2 fruit fly cellular contexts compared by ENCODE assay signal in genomic region chrX:13302615-13303526, dm6.
TF ChIP-seq lines count a peak whose summit lies in the region.

No protein-coding gene starts in this region.

TF ChIP-seq in whole organism, embryonic, 481 proteins besides CTCF, POLR2A, EP300 and RAD21 (continued from another document):
- no peak for TF ChIP-seq pan (optimal IDR thresholded peaks at IDR 0.05; lab: Kevin White, UChicago)
- peak in 1 of 2 experiments; percentile 29 for TF ChIP-seq pan (GFP tag; optimal IDR thresholded peaks at IDR 0.05 in 1 of 2, IDR thresholded peaks at IDR 0.05 in 1 of 2)
- peak; percentile 89 for TF ChIP-seq nom (GFP tag; optimal IDR thresholded peaks at IDR 0.05; lab: Kevin White, UChicago)
- peak; percentile 32 for TF ChIP-seq exex (tag; optimal IDR thresholded peaks at IDR 0.05; lab: Kevin White, UChicago)
- peak; percentile 74; the same call in 2 of the 3 replicates for TF ChIP-seq sr (GFP tag; IDR thresholded peaks at IDR 0.05; lab: Robert Waterston, UW)
- TF ChIP-seq C15 (GFP tag; IDR thresholded peaks at IDR 0.05; lab: Robert Waterston, UW) = no peak
- no peak for TF ChIP-seq YL-1 (GFP tag; optimal IDR thresholded peaks at IDR 0.05; lab: Kevin White, UChicago)
- peak in 1 of 2 experiments; percentile 89 for TF ChIP-seq Hr78 (GFP tag; optimal IDR thresholded peaks at IDR 0.05; lab: Kevin White, UChicago)
- TF ChIP-seq ci (GFP tag; IDR thresholded peaks at IDR 0.05; lab: Robert Waterston, UW) = 0 out of 3 replicates have a peak, but pooled peaks have one; percentile 25
- TF ChIP-seq oc (tag; optimal IDR thresholded peaks at IDR 0.05; lab: Kevin White, UChicago) = peak; percentile 16
- no peak for TF ChIP-seq Hey (tag; optimal IDR thresholded peaks at IDR 0.05; lab: Kevin White, UChicago)
- TF ChIP-seq Abd-B (GFP tag; optimal IDR thresholded peaks at IDR 0.05; lab: Kevin White, UChicago) = peak; percentile 22
- TF ChIP-seq kni (GFP tag; optimal IDR thresholded peaks at IDR 0.05; lab: Kevin White, UChicago) = peak; percentile 38
- TF ChIP-seq bbx (GFP tag; IDR thresholded peaks at IDR 0.05; lab: Robert Waterston, UW; ENCODE audit: partially characterized antibody) = 0 out of 2 replicates have a peak, but pooled peaks have one; percentile 35
- no peak for TF ChIP-seq CG6689 (GFP tag; IDR thresholded peaks at IDR 0.05; lab: Robert Waterston, UW)
- TF ChIP-seq HmgZ (tag; optimal IDR thresholded peaks at IDR 0.05; lab: Kevin White, UChicago) = no peak
- peak; percentile 45 for TF ChIP-seq BtbVII (GFP tag; optimal IDR thresholded peaks at IDR 0.05; lab: Kevin White, UChicago)
- TF ChIP-seq Sin3A (optimal IDR thresholded peaks at IDR 0.05; lab: Kevin White, UChicago) = no peak
- no peak for TF ChIP-seq Dek (tag; optimal IDR thresholded peaks at IDR 0.05; lab: Kevin White, UChicago)
- TF ChIP-seq Oli (tag; optimal IDR thresholded peaks at IDR 0.05; lab: Kevin White, UChicago) = no peak
- no peak for TF ChIP-seq Gug (GFP tag; IDR thresholded peaks at IDR 0.05; lab: Robert Waterston, UW)
- no peak for TF ChIP-seq dmrt99B (tag; optimal IDR thresholded peaks at IDR 0.05; lab: Kevin White, UChicago)
- TF ChIP-seq tna (GFP tag; IDR thresholded peaks at IDR 0.05; lab: Robert Waterston, UW; ENCODE audit: partially characterized antibody) = no peak
- no peak for TF ChIP-seq trem (tag; optimal IDR thresholded peaks at IDR 0.05; lab: Kevin White, UChicago)
- TF ChIP-seq Drgx (GFP tag; IDR thresholded peaks at IDR 0.05; lab: Robert Waterston, UW) = peak; percentile 44; the same call in 1 of the 2 replicates
- peak; percentile 28; the same call in 1 of the 2 replicates for TF ChIP-seq ap (GFP tag; IDR thresholded peaks at IDR 0.05; lab: Robert Waterston, UW)
- peak; percentile 90 for TF ChIP-seq CG10543 (GFP tag; optimal IDR thresholded peaks at IDR 0.05; lab: Kevin White, UChicago)
- TF ChIP-seq maf-S (GFP tag; optimal IDR thresholded peaks at IDR 0.05; lab: Kevin White, UChicago) = no peak
- no peak for TF ChIP-seq CG14050 (GFP tag; IDR thresholded peaks at IDR 0.05; lab: Robert Waterston, UW)
- TF ChIP-seq sqz (GFP tag; optimal IDR thresholded peaks at IDR 0.05; lab: Kevin White, UChicago) = peak; percentile 75
- TF ChIP-seq shn (GFP tag; optimal IDR thresholded peaks at IDR 0.05; lab: Kevin White, UChicago) = peak; percentile 2
- no peak for TF ChIP-seq dm (GFP tag; optimal IDR thresholded peaks at IDR 0.05; lab: Kevin White, UChicago)
- TF ChIP-seq MBD-R2 (GFP tag; IDR thresholded peaks at IDR 0.05; lab: Robert Waterston, UW) = no peak
- TF ChIP-seq Ets65A (GFP tag; lab: Kevin White, UChicago) = no peak
- TF ChIP-seq kay (GFP tag; optimal IDR thresholded peaks at IDR 0.05; lab: Kevin White, UChicago) = peak; percentile 67
- TF ChIP-seq CG8359 (GFP tag; optimal IDR thresholded peaks at IDR 0.05; lab: Kevin White, UChicago; ENCODE audit: borderline replicate concordance) = no peak
- TF ChIP-seq CG6791 (GFP tag; IDR thresholded peaks at IDR 0.05; lab: Robert Waterston, UW; ENCODE audit: partially characterized antibody) = no peak
- peak in 1 of 2 experiments; percentile 73 for TF ChIP-seq Pdp1 (GFP tag; optimal IDR thresholded peaks at IDR 0.05; lab: Kevin White, UChicago)
- TF ChIP-seq CG17912 (GFP tag; optimal IDR thresholded peaks at IDR 0.05; lab: Kevin White, UChicago) = no peak
- TF ChIP-seq CG1647 (GFP tag; optimal IDR thresholded peaks at IDR 0.05; lab: Kevin White, UChicago) = no peak
- TF ChIP-seq otp (GFP tag; IDR thresholded peaks at IDR 0.05; lab: Robert Waterston, UW) = peak; percentile 14; the same call in 1 of the 3 replicates
- TF ChIP-seq CG4424 (GFP tag; optimal IDR thresholded peaks at IDR 0.05; lab: Kevin White, UChicago) = no peak
- TF ChIP-seq Xbp1 (GFP tag; optimal IDR thresholded peaks at IDR 0.05; lab: Kevin White, UChicago) = no peak
- peak; percentile 48; the same call in 1 of the 2 replicates for TF ChIP-seq vvl (GFP tag; IDR thresholded peaks at IDR 0.05; lab: Robert Waterston, UW)
- no peak for TF ChIP-seq ash1 (GFP tag; optimal IDR thresholded peaks at IDR 0.05; lab: Kevin White, UChicago)
- peak; percentile 29; the same call in 2 of the 3 replicates for TF ChIP-seq row (GFP tag; IDR thresholded peaks at IDR 0.05; lab: Robert Waterston, UW)
- peak; percentile 8 for TF ChIP-seq ATbp (GFP tag; optimal IDR thresholded peaks at IDR 0.05; lab: Kevin White, UChicago)
- TF ChIP-seq CG2678 (tag; optimal IDR thresholded peaks at IDR 0.05; lab: Kevin White, UChicago) = no peak
- peak; percentile 96 for TF ChIP-seq sd (tag; optimal IDR thresholded peaks at IDR 0.05; lab: Kevin White, UChicago)
- peak; percentile 96 for TF ChIP-seq chinmo (GFP tag; IDR thresholded peaks at IDR 0.05; lab: Robert Waterston, UW; ENCODE audit: partially characterized antibody)
- peak; percentile 69 for TF ChIP-seq CG10321 (GFP tag; IDR thresholded peaks at IDR 0.05; lab: Robert Waterston, UW)
- TF ChIP-seq abd-A (tag; optimal IDR thresholded peaks at IDR 0.05; lab: Kevin White, UChicago) = peak; percentile 63
- peak; percentile 23 for TF ChIP-seq CG4707 (GFP tag; optimal IDR thresholded peaks at IDR 0.05; lab: Kevin White, UChicago)
- no peak for TF ChIP-seq disco-r (GFP tag; optimal IDR thresholded peaks at IDR 0.05; lab: Kevin White, UChicago)

TF ChIP-seq in whole organism, prepupa, 60 proteins besides CTCF, POLR2A, EP300 and RAD21 (continued from another document):
- TF ChIP-seq OdsH (GFP tag; optimal IDR thresholded peaks at IDR 0.05; lab: Kevin White, UChicago) = peak; percentile 2
- TF ChIP-seq dac (GFP tag; optimal IDR thresholded peaks at IDR 0.05; lab: Kevin White, UChicago) = no peak
- no peak for TF ChIP-seq cyc (GFP tag; optimal IDR thresholded peaks at IDR 0.05; lab: Kevin White, UChicago)
- no peak for TF ChIP-seq CG11762 (GFP tag; optimal IDR thresholded peaks at IDR 0.05; lab: Kevin White, UChicago; ENCODE audit: insufficient read depth)
- TF ChIP-seq CG10631 (GFP tag; optimal IDR thresholded peaks at IDR 0.05; lab: Kevin White, UChicago) = no peak
- TF ChIP-seq net (GFP tag; optimal IDR thresholded peaks at IDR 0.05; lab: Kevin White, UChicago) = peak; percentile 44
- peak; percentile 10 for TF ChIP-seq CG8319 (GFP tag; optimal IDR thresholded peaks at IDR 0.05; lab: Kevin White, UChicago)
- TF ChIP-seq Hr39 (GFP tag; optimal IDR thresholded peaks at IDR 0.05; lab: Kevin White, UChicago) = no peak
- TF ChIP-seq Hr38 (GFP tag; optimal IDR thresholded peaks at IDR 0.05; lab: Kevin White, UChicago) = no peak
- TF ChIP-seq Eip75B (GFP tag; optimal IDR thresholded peaks at IDR 0.05; lab: Kevin White, UChicago) = no peak
- peak; percentile 5 for TF ChIP-seq CG3919 (GFP tag; optimal IDR thresholded peaks at IDR 0.05; lab: Kevin White, UChicago)
- no peak for TF ChIP-seq topi (GFP tag; optimal IDR thresholded peaks at IDR 0.05; lab: Kevin White, UChicago)
- TF ChIP-seq pdm3 (GFP tag; optimal IDR thresholded peaks at IDR 0.05; lab: Kevin White, UChicago) = no peak
- TF ChIP-seq CG7368 (GFP tag; optimal IDR thresholded peaks at IDR 0.05; lab: Kevin White, UChicago) = no peak
- peak; percentile 61 for TF ChIP-seq CG6163 (GFP tag; IDR thresholded peaks at IDR 0.05; lab: Robert Waterston, UW)
- peak; percentile 62 for TF ChIP-seq CG16779 (tag; optimal IDR thresholded peaks at IDR 0.05; lab: Kevin White, UChicago)
- TF ChIP-seq Eip93F (GFP tag; optimal IDR thresholded peaks at IDR 0.05; lab: Kevin White, UChicago) = peak; percentile 5
- TF ChIP-seq Hr4 (GFP tag; optimal IDR thresholded peaks at IDR 0.05; lab: Kevin White, UChicago) = no peak
- TF ChIP-seq CG15336 (GFP tag; IDR thresholded peaks at IDR 0.05; lab: Robert Waterston, UW) = peak; percentile 41; the same call in 1 of the 2 replicates
- no peak for TF ChIP-seq CG11902 (GFP tag; optimal IDR thresholded peaks at IDR 0.05; lab: Kevin White, UChicago)
- no peak for TF ChIP-seq Smox (GFP tag; optimal IDR thresholded peaks at IDR 0.05; lab: Kevin White, UChicago)
- peak; percentile 55 for TF ChIP-seq CG8632 (GFP tag; optimal IDR thresholded peaks at IDR 0.05; lab: Kevin White, UChicago)
- TF ChIP-seq lz (GFP tag; optimal IDR thresholded peaks at IDR 0.05; lab: Kevin White, UChicago) = no peak
- TF ChIP-seq CG9139 (GFP tag; optimal IDR thresholded peaks at IDR 0.05; lab: Kevin White, UChicago) = peak; percentile 75
- TF ChIP-seq CG10669 (GFP tag; optimal IDR thresholded peaks at IDR 0.05; lab: Kevin White, UChicago) = peak; percentile 34
- peak; percentile 62 for TF ChIP-seq CG8119 (GFP tag; IDR thresholded peaks at IDR 0.05; lab: Robert Waterston, UW)
- peak; percentile 60 for TF ChIP-seq CG3032 (tag; optimal IDR thresholded peaks at IDR 0.05; lab: Kevin White, UChicago)
- peak; percentile 57 for TF ChIP-seq Gug (GFP tag; IDR thresholded peaks at IDR 0.05; lab: Robert Waterston, UW)
- TF ChIP-seq fd59A (GFP tag; optimal IDR thresholded peaks at IDR 0.05; lab: Kevin White, UChicago) = no peak
- TF ChIP-seq salr (GFP tag; optimal IDR thresholded peaks at IDR 0.05; lab: Kevin White, UChicago) = peak in 1 of 2 experiments; percentile 11
- TF ChIP-seq CG4318 (GFP tag; optimal IDR thresholded peaks at IDR 0.05; lab: Kevin White, UChicago) = no peak
- TF ChIP-seq ss (GFP tag; optimal IDR thresholded peaks at IDR 0.05; lab: Kevin White, UChicago) = peak; percentile 66 to 78
- TF ChIP-seq CG11294 (GFP tag; IDR thresholded peaks at IDR 0.05; lab: Robert Waterston, UW) = no peak
- peak; percentile 74 for TF ChIP-seq eg (GFP tag; IDR thresholded peaks at IDR 0.05; lab: Robert Waterston, UW)
- TF ChIP-seq esn (GFP tag; optimal IDR thresholded peaks at IDR 0.05; lab: Kevin White, UChicago) = no peak
- TF ChIP-seq Sox15 (GFP tag; optimal IDR thresholded peaks at IDR 0.05; lab: Kevin White, UChicago) = no peak
- peak; percentile 69 for TF ChIP-seq CG6854 (GFP tag; optimal IDR thresholded peaks at IDR 0.05; lab: Kevin White, UChicago)
- peak; percentile 27 for TF ChIP-seq CG34406 (GFP tag; optimal IDR thresholded peaks at IDR 0.05; lab: Kevin White, UChicago)
